Worm (Caenorhabditis elegans) whole organism, mixed stage, embryonic: Measurements from ENCODE around the gene str-248.
"Not testable (repeated sequence)": the region's sequence is repeated elsewhere in the genome, so short reads cannot be mapped to it uniquely, and the experiment has no call there.

Source experiments
- M03D4.4 ChIP-seq: sonication (generic microtip); optimal IDR thresholded peaks from 2 replicates; lab custom pipeline; 2017; ENCODE audit warnings: mild to moderate bottlenecking, missing genetic modification characterization, missing compliant biosample characterization
- bed-3 ChIP-seq: fragments of 200-800 bp; sonication (Bioruptor generic); optimal IDR thresholded peaks from 3 replicates; lab custom pipeline; 2018; ENCODE audit warnings: mild to moderate bottlenecking, missing genetic modification characterization, moderate library complexity, missing compliant biosample characterization
- ceh-39 ChIP-seq: fragments of 150-350 bp; optimal IDR thresholded peaks from 2 replicates; lab custom pipeline; 2014; ENCODE audit warnings: missing biosample characterization, missing genetic modification characterization
- ceh-83 ChIP-seq: fragments of 200-800 bp; sonication (Bioruptor generic); optimal IDR thresholded peaks from 2 replicates; lab custom pipeline; 2018; ENCODE audit warnings: mild to moderate bottlenecking, missing genetic modification characterization, missing compliant biosample characterization
- ces-1 ChIP-seq: fragments of 150-350 bp; optimal IDR thresholded peaks from 2 replicates; lab custom pipeline; 2014; ENCODE audit warnings: missing biosample characterization, missing genetic modification reagents, missing genetic modification characterization
- cnd-1 ChIP-seq: fragments of 200-800 bp; sonication (Bioruptor generic); optimal IDR thresholded peaks from 2 replicates; lab custom pipeline; 2018; ENCODE audit warnings: mild to moderate bottlenecking, missing genetic modification characterization, missing compliant biosample characterization
- drap-1 ChIP-seq: fragments of 200-800 bp; sonication (Bioruptor generic); optimal IDR thresholded peaks from 3 replicates; lab custom pipeline; 2018; ENCODE audit warnings: mild to moderate bottlenecking, missing genetic modification characterization, missing compliant biosample characterization
- elt-3 ChIP-seq: fragments of 150-350 bp; optimal IDR thresholded peaks from 2 replicates; lab custom pipeline; 2014; ENCODE audit warnings: missing biosample characterization, missing genetic modification characterization
- flh-1 ChIP-seq: fragments of 200-800 bp; sonication (Bioruptor generic); optimal IDR thresholded peaks from 2 replicates; lab custom pipeline; 2018; ENCODE audit warnings: mild to moderate bottlenecking, missing genetic modification characterization, moderate library complexity, missing compliant biosample characterization
- ham-2 ChIP-seq: fragments of 200-800 bp; sonication (Bioruptor generic); optimal IDR thresholded peaks from 2 replicates; lab custom pipeline; 2018; ENCODE audit warnings: mild to moderate bottlenecking, missing genetic modification characterization, missing compliant biosample characterization
- hlh-1 ChIP-seq: fragments of 150-350 bp; optimal IDR thresholded peaks from 2 replicates; lab custom pipeline; 2014; ENCODE audit warnings: missing biosample characterization, missing genetic modification reagents, missing genetic modification characterization
- lin-32 ChIP-seq: fragments of 200-800 bp; sonication (Bioruptor generic); optimal IDR thresholded peaks from 2 replicates; lab custom pipeline; 2018; ENCODE audit warnings: mild to moderate bottlenecking, missing genetic modification characterization, missing compliant biosample characterization
- lsy-2 ChIP-seq: fragments of 150-350 bp; optimal IDR thresholded peaks from 2 replicates; lab custom pipeline; 2014; ENCODE audit warnings: missing biosample characterization, missing genetic modification characterization
- mab-5 ChIP-seq: fragments of 150-350 bp; optimal IDR thresholded peaks from 2 replicates; lab custom pipeline; 2014; ENCODE audit warnings: missing biosample characterization, missing genetic modification characterization
- mep-1 ChIP-seq: fragments of 150-350 bp; optimal IDR thresholded peaks from 2 replicates; lab custom pipeline; 2017; ENCODE audit warnings: missing biosample characterization, missing genetic modification reagents, missing genetic modification characterization, inconsistent platforms
- mls-2 ChIP-seq: sonication (generic microtip); optimal IDR thresholded peaks from 2 replicates; lab custom pipeline; 2016; ENCODE audit warnings: mild to moderate bottlenecking, missing genetic modification characterization, moderate library complexity, missing compliant biosample characterization
- nhr-12 ChIP-seq: fragments of 150-350 bp; optimal IDR thresholded peaks from 2 replicates; lab custom pipeline; 2014; ENCODE audit warnings: missing biosample characterization, missing genetic modification characterization
- nhr-2 ChIP-seq: fragments of 150-350 bp; optimal IDR thresholded peaks from 2 replicates; lab custom pipeline; 2014; ENCODE audit warnings: missing biosample characterization, missing genetic modification characterization
- nhr-76 ChIP-seq: sonication (generic microtip); optimal IDR thresholded peaks from 2 replicates; lab custom pipeline; 2017; ENCODE audit warnings: missing biosample characterization, missing genetic modification characterization
- pha-4 ChIP-seq: fragments of 150-350 bp; optimal IDR thresholded peaks from 2 replicates; lab custom pipeline; 2018; ENCODE audit warnings: missing biosample characterization, missing genetic modification reagents, missing genetic modification characterization
- sem-2 ChIP-seq: fragments of 200-800 bp; sonication (Bioruptor generic); optimal IDR thresholded peaks from 2 replicates; lab custom pipeline; 2018; ENCODE audit warnings: mild to moderate bottlenecking, missing genetic modification characterization, missing compliant biosample characterization
- snpc-4 ChIP-seq: fragments of 150-350 bp; optimal IDR thresholded peaks from 2 replicates; lab custom pipeline; 2014; ENCODE audit warnings: missing biosample characterization, missing genetic modification characterization
- sptf-1 ChIP-seq: sonication (generic microtip); optimal IDR thresholded peaks from 2 replicates; lab custom pipeline; 2017; ENCODE audit warnings: mild to moderate bottlenecking, missing genetic modification characterization, moderate library complexity, missing compliant biosample characterization
- unc-120 ChIP-seq: sonication (generic microtip); optimal IDR thresholded peaks from 2 replicates; lab custom pipeline; 2017; ENCODE audit warnings: missing genetic modification characterization, missing compliant biosample characterization; ENCODE audit not compliant: poor library complexity, severe bottlenecking
- unc-39 ChIP-seq: fragments of 150-350 bp; optimal IDR thresholded peaks from 2 replicates; lab custom pipeline; 2014; ENCODE audit warnings: missing biosample characterization, missing genetic modification characterization
- zip-8 ChIP-seq: fragments of 150-350 bp; optimal IDR thresholded peaks from 2 replicates; lab custom pipeline; 2014; ENCODE audit warnings: missing biosample characterization, missing genetic modification characterization
- ztf-11 ChIP-seq: fragments of 150-350 bp; optimal IDR thresholded peaks from 2 replicates; lab custom pipeline; 2014; ENCODE audit warnings: missing biosample characterization, missing genetic modification characterization

str-248 gene

DNA sequence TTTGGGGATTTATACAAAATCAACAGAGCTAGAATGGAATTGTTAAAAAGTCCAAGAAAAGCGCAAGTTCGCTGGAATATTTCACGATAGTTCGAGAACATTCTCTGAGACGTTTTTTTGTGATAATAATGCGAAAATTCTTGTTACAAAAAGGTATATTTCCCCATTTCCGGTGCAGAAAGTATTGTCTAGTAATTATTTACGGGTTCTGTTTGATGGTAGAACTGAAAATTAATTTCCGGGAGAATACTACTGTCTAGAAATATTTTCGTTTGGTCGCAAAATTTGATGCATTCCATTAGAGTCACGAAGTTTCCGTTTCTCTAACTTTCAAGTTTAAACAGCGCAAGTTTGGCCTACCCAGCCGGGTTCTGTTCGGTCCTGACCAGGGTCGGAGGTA lies at the start of gene str-248:
str-248 (minus strand) TSS at position 101 of the 400 bp plus-strand sequence.
- TF ChIP-seq pha-4 (tag; lab: Kevin White, UChicago) (no peak), mab-5 (tag; lab: Kevin White, UChicago) (no peak), unc-39 (tag; lab: Kevin White, UChicago) (no peak)

DNA sequence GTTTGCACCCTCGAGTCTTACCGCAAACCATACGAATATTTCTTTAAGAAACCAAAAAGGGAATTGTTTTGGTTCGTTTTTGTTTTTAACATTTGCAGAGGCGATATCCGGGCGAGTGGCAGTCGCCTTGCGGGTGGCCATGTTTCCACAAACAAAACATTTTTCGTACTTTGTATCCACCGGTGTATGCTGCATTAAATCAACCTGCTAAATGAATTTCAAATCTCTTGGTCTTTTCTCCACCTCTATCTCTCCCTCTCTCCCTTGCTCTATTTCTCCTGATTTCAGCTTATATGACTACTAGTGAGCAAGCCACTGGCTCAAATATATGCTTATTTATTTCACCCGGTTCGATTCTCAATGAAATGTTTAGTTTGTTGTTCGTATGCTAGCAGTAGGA lies 47.8 kb upstream of the str-248 start, which contains the start of gene nhr-52:
nhr-52 (plus strand) TSS at position 301 of the 400 bp plus-strand sequence.
- TF ChIP-seq unc-120 (tag; lab: Kevin White, UChicago) (no peak), ces-1 (GFP tag; lab: Kevin White, UChicago) (no peak), M03D4.4 (tag; lab: Kevin White, UChicago) (no peak), mab-5 (tag; lab: Kevin White, UChicago) (no peak), zip-8 (no peak), lsy-2 (tag; lab: Kevin White, UChicago) (no peak), sem-2 (no peak), mep-1 (tag; lab: Kevin White, UChicago) (no peak), hlh-1 (no peak)
- TF ChIP-seq, all 35 proteins: peak for 0

DNA sequence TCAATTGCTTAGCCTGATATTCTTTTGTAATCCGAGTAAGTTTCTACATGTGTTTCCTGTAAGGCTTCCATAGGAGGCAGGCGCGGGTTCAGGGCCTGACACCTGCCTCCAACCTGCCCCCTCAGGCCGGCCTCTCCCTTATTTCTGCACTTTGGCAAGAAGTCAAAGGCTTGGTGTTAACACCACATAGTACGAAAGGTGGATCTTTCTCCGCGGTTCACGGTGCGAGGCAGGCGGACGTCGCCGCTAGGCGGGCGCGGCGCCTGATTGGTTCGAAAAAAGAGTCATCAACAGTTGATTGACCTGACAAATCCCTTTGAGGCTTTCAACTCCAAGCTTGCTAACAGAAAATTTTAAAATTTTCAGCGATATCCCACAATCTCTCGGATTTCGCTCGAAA lies 45.5 kb upstream of the str-248 start:
- no peak for TF ChIP-seq M03D4.4 (tag; lab: Kevin White, UChicago)
- no peak for TF ChIP-seq unc-39 (tag; lab: Kevin White, UChicago)
- TF ChIP-seq drap-1: no peak
- TF ChIP-seq lin-32: no peak
- no peak for TF ChIP-seq ztf-11 (tag; lab: Kevin White, UChicago)
- no peak for TF ChIP-seq snpc-4 (tag; lab: Kevin White, UChicago)
- TF ChIP-seq ceh-39: no peak
- TF ChIP-seq ceh-83 (GFP tag; lab: Kevin White, UChicago): no peak
- no peak for TF ChIP-seq sptf-1
- no peak for TF ChIP-seq zip-8
- TF ChIP-seq mls-2 (tag; lab: Kevin White, UChicago): no peak
- TF ChIP-seq, all 35 proteins: peak for 0

DNA sequence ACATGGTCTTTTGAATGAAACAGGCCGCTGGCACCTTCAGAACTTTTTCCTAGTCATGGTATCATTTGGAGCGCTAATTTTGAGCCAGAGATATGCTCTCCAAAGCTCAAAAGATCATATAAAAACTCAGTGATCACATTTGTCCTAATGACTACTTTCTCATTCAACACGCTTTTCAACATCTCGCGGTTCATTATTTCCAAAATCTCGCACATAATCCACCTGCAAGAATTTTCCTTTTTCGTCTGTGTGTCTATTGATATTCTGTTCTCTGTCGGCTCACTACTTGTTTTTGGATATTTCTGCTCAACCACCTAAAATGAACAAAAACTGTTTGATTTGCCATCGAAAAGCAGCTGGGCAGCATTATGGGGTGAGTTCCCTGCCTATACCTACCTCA lies 44.3 kb upstream of the str-248 start, which contains the start of gene nhr-51:
nhr-51 (plus strand) TSS at position 301 of the 400 bp plus-strand sequence.
- no peak for TF ChIP-seq hlh-1
- TF ChIP-seq pha-4 (tag; lab: Kevin White, UChicago): no peak
- TF ChIP-seq bed-3 (GFP tag; lab: Kevin White, UChicago): no peak
- TF ChIP-seq nhr-12 (tag; lab: Kevin White, UChicago): no peak
- no peak for TF ChIP-seq nhr-2 (tag; lab: Kevin White, UChicago)
- no peak for TF ChIP-seq drap-1
- TF ChIP-seq lsy-2 (tag; lab: Kevin White, UChicago): no peak
- no peak for TF ChIP-seq flh-1

DNA sequence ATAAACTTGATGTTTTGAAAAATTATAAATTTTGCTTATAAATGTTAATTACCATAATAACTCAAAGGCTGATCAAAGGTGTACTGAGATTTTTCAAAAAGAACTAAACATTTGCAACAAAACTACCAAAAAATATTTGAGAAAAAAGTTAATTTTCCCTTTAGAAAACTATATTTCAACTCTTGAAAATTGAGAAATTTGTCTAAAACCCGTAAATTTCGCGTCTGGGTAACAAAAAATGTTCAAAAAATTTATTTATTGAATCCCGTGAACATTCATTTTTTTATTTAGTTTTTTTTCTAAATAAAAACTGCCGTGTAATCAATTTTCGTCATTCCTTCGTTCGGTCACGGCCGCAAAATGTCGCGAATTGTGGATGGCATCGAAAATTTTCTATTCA lies 40.7 kb upstream of the str-248 start, which contains the start of gene K06B4.15:
K06B4.15 (plus strand) TSS at position 301 of the 400 bp plus-strand sequence.
- TF ChIP-seq cnd-1 (tag; lab: Kevin White, UChicago); hlh-1; ces-1 (GFP tag; lab: Kevin White, UChicago): not testable (repeated sequence)
- TF ChIP-seq, all 35 proteins: peak for 0; not testable (repeated sequence) for 35

DNA sequence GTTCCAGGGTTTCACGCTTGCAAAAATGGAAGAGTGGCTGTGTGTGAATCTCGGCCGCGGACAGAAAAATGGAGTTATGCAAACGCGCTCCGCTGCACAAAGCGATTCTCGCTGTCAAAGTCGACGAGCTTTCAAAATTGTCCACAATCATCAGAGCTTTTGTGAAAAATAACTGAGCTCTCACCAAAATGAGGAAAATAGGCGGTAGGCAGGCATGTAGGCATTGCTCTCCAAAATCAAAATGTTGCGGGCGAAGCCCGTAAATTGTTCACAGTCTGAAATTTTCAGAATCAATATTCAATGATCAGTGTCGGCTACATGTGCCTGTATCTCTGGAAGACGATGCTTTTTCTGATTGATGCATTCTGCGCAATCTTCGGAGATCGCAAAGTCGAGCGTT lies 39.4 kb upstream of the str-248 start, which contains the start of gene K06B4.4:
K06B4.4 (plus strand) TSS at position 301 of the 400 bp plus-strand sequence.
- TF ChIP-seq mep-1 (tag; lab: Kevin White, UChicago) (no peak), ham-2 (no peak), flh-1 (no peak), ces-1 (GFP tag; lab: Kevin White, UChicago) (no peak), bed-3 (GFP tag; lab: Kevin White, UChicago) (no peak), M03D4.4 (tag; lab: Kevin White, UChicago) (no peak), nhr-76 (no peak), sptf-1 (no peak), elt-3 (tag; lab: Kevin White, UChicago) (no peak), unc-39 (tag; lab: Kevin White, UChicago) (no peak), drap-1 (no peak), mls-2 (tag; lab: Kevin White, UChicago) (no peak), nhr-2 (tag; lab: Kevin White, UChicago) (no peak), ztf-11 (tag; lab: Kevin White, UChicago) (no peak), cnd-1 (tag; lab: Kevin White, UChicago) (no peak)

DNA sequence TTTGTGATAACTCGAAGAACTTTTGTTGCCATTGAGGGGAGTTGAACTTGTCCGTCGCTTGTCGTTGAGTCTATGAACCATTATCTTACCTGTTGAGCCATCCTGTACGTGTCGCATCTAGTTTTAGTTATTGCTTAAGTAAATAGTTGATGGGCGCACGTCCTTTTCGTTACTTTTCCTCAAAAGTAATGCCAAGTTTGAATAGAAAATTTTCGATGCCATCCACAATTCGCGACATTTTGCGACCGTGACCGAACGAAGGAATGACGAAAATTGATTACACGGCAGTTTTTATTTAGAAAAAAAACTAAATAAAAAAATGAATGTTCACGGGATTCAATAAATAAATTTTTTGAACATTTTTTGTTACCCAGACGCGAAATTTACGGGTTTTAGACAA lies 38.8 kb upstream of the str-248 start, which contains the start of gene F53E4.1:
F53E4.1 (minus strand) TSS at position 101 of the 400 bp plus-strand sequence.
- TF ChIP-seq hlh-1; nhr-12 (tag; lab: Kevin White, UChicago); flh-1: not testable (repeated sequence)
